Fruit fly (Drosophila melanogaster) whole organism, wandering third instar larva: ENCODE measurements around the gene CG5861.

Experiments
- Abd-B ChIP-seq: fragments of >200 bp; optimal IDR thresholded peaks from 2 replicates; lab custom pipeline; 2017; ENCODE audit warnings: missing biosample characterization, missing genetic modification characterization
- CG32264 ChIP-seq: fragments of 200-800 bp; sonication (Bioruptor generic); optimal IDR thresholded peaks from 2 replicates; lab custom pipeline; 2016; ENCODE audit warnings: missing biosample characterization, missing genetic modification characterization
- CG9705 ChIP-seq: fragments of 200-800 bp; sonication (Bioruptor generic); optimal IDR thresholded peaks from 2 replicates; lab custom pipeline; 2018; ENCODE audit warnings: missing biosample characterization, mild to moderate bottlenecking, missing genetic modification characterization
- CrebA ChIP-seq: fragments of 200-800 bp; sonication (Bioruptor generic); optimal IDR thresholded peaks from 2 replicates; lab custom pipeline; 2016; ENCODE audit warnings: missing biosample characterization, mild to moderate bottlenecking, missing genetic modification characterization, borderline replicate concordance
- Dfd ChIP-seq: fragments of >200 bp; optimal IDR thresholded peaks from 2 replicates; lab custom pipeline; 2017; ENCODE audit warnings: missing biosample characterization, missing genetic modification characterization
- Dif ChIP-seq: fragments of 200-275, 200-300 bp; sonication (Bioruptor generic); optimal IDR thresholded peaks from 2 replicates; lab custom pipeline; 2018; ENCODE audit warnings: missing biosample characterization, missing genetic modification characterization; ENCODE audit not compliant: partially characterized antibody
- GATAd ChIP-seq: sonication (Bioruptor generic); optimal IDR thresholded peaks from 2 replicates; lab custom pipeline; 2016; ENCODE audit warnings: missing biosample characterization, missing genetic modification characterization
- HLH106 ChIP-seq: fragments of 200-800 bp; optimal IDR thresholded peaks from 3 replicates; lab custom pipeline; 2019; ENCODE audit warnings: missing biosample characterization, mild to moderate bottlenecking, missing genetic modification characterization, moderate library complexity
- Hnf4 ChIP-seq: fragments of 200-800 bp; sonication (Bioruptor generic); optimal IDR thresholded peaks from 2 replicates; lab custom pipeline; 2016; ENCODE audit warnings: missing biosample characterization, mild to moderate bottlenecking, missing genetic modification characterization
- Hr78 ChIP-seq: fragments of >200 bp; optimal IDR thresholded peaks from 2 replicates; lab custom pipeline; 2017; ENCODE audit warnings: missing biosample characterization, missing genetic modification characterization
- Hr83 ChIP-seq: fragments of 200-300 bp; sonication (Bioruptor generic); optimal IDR thresholded peaks from 2 replicates; lab custom pipeline; 2016; ENCODE audit warnings: missing biosample characterization, mild to moderate bottlenecking, missing genetic modification characterization, moderate library complexity; ENCODE audit not compliant: poor library complexity, severe bottlenecking
- Jra ChIP-seq: sonication (Bioruptor generic); optimal IDR thresholded peaks from 2 replicates; lab custom pipeline; 2016; ENCODE audit warnings: missing biosample characterization, missing genetic modification characterization
- Mio ChIP-seq: sonication (Bioruptor generic); optimal IDR thresholded peaks from 2 replicates; lab custom pipeline; 2016; ENCODE audit warnings: missing biosample characterization, missing genetic modification characterization
- Myc ChIP-seq: fragments of >200 bp; optimal IDR thresholded peaks from 2 replicates; lab custom pipeline; 2017
- N ChIP-seq: fragments of >200 bp; optimal IDR thresholded peaks from 2 replicates; lab custom pipeline; 2018; ENCODE audit warnings: missing biosample characterization, missing external identifiers, missing genetic modification characterization
- OdsH ChIP-seq: fragments of 200-800 bp; sonication (Bioruptor generic); optimal IDR thresholded peaks from 2 replicates; lab custom pipeline; 2016; ENCODE audit warnings: missing biosample characterization, mild to moderate bottlenecking, missing genetic modification characterization
- Rel ChIP-seq, 2 experiments: fragments of 200-800 bp; sonication (Bioruptor generic) in 1 of 2; optimal IDR thresholded peaks; 2 replicates in 1 of 2; 3 replicates in 1 of 2; lab custom pipeline; 2016 to 2019; ENCODE audit warnings: mild to moderate bottlenecking in 2 of 2, missing biosample characterization in 2 of 2, missing genetic modification characterization in 2 of 2, moderate library complexity in 1 of 2
- Sp1 ChIP-seq: fragments of 200-800 bp; sonication (Bioruptor generic); optimal IDR thresholded peaks from 3 replicates; lab custom pipeline; 2019; ENCODE audit warnings: missing biosample characterization, mild to moderate bottlenecking, missing genetic modification characterization, moderate library complexity
- Vsx2 ChIP-seq: fragments of 200-300, 225-300 bp; sonication (Bioruptor generic); optimal IDR thresholded peaks from 2 replicates; lab custom pipeline; 2018; ENCODE audit warnings: missing biosample characterization, missing genetic modification characterization; ENCODE audit not compliant: partially characterized antibody
- br ChIP-seq: fragments of 200-800 bp; sonication (Bioruptor generic); optimal IDR thresholded peaks from 2 replicates; lab custom pipeline; 2016; ENCODE audit warnings: missing biosample characterization, missing genetic modification characterization
- brk ChIP-seq: fragments of 200-800 bp; sonication (Bioruptor generic); optimal IDR thresholded peaks from 2 replicates; lab custom pipeline; 2016; ENCODE audit warnings: missing biosample characterization, mild to moderate bottlenecking, missing genetic modification characterization
- dl ChIP-seq, 2 experiments: fragments of 175-275, 200-275 bp in 1 of 2; fragments of 200-275 bp in 1 of 2; sonication (Bioruptor generic); optimal IDR thresholded peaks; lab custom pipeline; 2018; ENCODE audit warnings: mild to moderate bottlenecking in 2 of 2, missing biosample characterization in 2 of 2, missing genetic modification characterization in 2 of 2, moderate library complexity in 2 of 2; ENCODE audit not compliant: partially characterized antibody in 2 of 2, insufficient read depth in 1 of 2
- dmrt93B ChIP-seq: fragments of 200-800 bp; sonication (Bioruptor generic); optimal IDR thresholded peaks from 2 replicates; lab custom pipeline; 2018; ENCODE audit warnings: missing biosample characterization, mild to moderate bottlenecking, missing genetic modification characterization
- dsf ChIP-seq: sonication (Bioruptor generic); optimal IDR thresholded peaks from 2 replicates; lab custom pipeline; 2016; ENCODE audit warnings: missing biosample characterization, missing genetic modification characterization, borderline replicate concordance
- ey ChIP-seq: fragments of 200-800 bp; sonication (Bioruptor generic); optimal IDR thresholded peaks from 2 replicates; lab custom pipeline; 2016; ENCODE audit warnings: missing biosample characterization, missing genetic modification characterization
- foxo ChIP-seq, 2 experiments: fragments of 200-800 bp; sonication (Bioruptor generic); optimal IDR thresholded peaks; 2 replicates in 1 of 2; 3 replicates in 1 of 2; lab custom pipeline; 2016 to 2017; ENCODE audit warnings: missing biosample characterization in 2 of 2, missing genetic modification characterization in 2 of 2
- fru ChIP-seq: fragments of 200-800 bp; sonication (Bioruptor generic); optimal IDR thresholded peaks from 3 replicates; lab custom pipeline; 2016; ENCODE audit warnings: missing biosample characterization, mild to moderate bottlenecking, missing genetic modification characterization
- h ChIP-seq: fragments of 200-800 bp; sonication (Bioruptor generic); optimal IDR thresholded peaks from 3 replicates; lab custom pipeline; 2016; ENCODE audit warnings: missing biosample characterization, mild to moderate bottlenecking, missing genetic modification characterization
- jim ChIP-seq: fragments of 175-275, 200-325 bp; sonication (Bioruptor generic); optimal IDR thresholded peaks from 2 replicates; lab custom pipeline; 2016; ENCODE audit warnings: missing biosample characterization, mild to moderate bottlenecking, missing genetic modification characterization
- lola ChIP-seq: fragments of >200 bp; optimal IDR thresholded peaks from 2 replicates; lab custom pipeline; 2017; ENCODE audit warnings: missing biosample characterization, missing genetic modification characterization
- pan ChIP-seq: fragments of >200 bp; optimal IDR thresholded peaks from 2 replicates; lab custom pipeline; 2017
- psq ChIP-seq: fragments of 200-800 bp; sonication (Bioruptor generic); optimal IDR thresholded peaks from 3 replicates; lab custom pipeline; 2017; ENCODE audit warnings: missing biosample characterization, mild to moderate bottlenecking, missing genetic modification characterization, moderate library complexity
- rgr ChIP-seq: fragments of 200-800 bp; sonication (Bioruptor generic); optimal IDR thresholded peaks from 3 replicates; lab custom pipeline; 2016; ENCODE audit warnings: missing biosample characterization, mild to moderate bottlenecking, missing genetic modification characterization
- sage ChIP-seq: fragments of 200-800 bp; sonication (Bioruptor generic); optimal IDR thresholded peaks from 2 replicates; lab custom pipeline; 2016; ENCODE audit warnings: missing biosample characterization, mild to moderate bottlenecking, missing genetic modification characterization
- sv ChIP-seq: fragments of 200-800 bp; sonication (Bioruptor generic); optimal IDR thresholded peaks from 3 replicates; lab custom pipeline; 2016; ENCODE audit warnings: missing biosample characterization, missing genetic modification characterization
- tai ChIP-seq: sonication (Bioruptor generic); optimal IDR thresholded peaks from 2 replicates; lab custom pipeline; 2016; ENCODE audit warnings: missing biosample characterization, missing genetic modification characterization
- usp ChIP-seq: fragments of >200 bp; optimal IDR thresholded peaks from 2 replicates; lab custom pipeline; 2017; ENCODE audit warnings: missing biosample characterization, missing genetic modification characterization
- woc ChIP-seq: sonication (Bioruptor generic); optimal IDR thresholded peaks from 2 replicates; lab custom pipeline; 2016; ENCODE audit warnings: missing biosample characterization, mild to moderate bottlenecking, missing genetic modification characterization

Gene CG5861

DNA sequence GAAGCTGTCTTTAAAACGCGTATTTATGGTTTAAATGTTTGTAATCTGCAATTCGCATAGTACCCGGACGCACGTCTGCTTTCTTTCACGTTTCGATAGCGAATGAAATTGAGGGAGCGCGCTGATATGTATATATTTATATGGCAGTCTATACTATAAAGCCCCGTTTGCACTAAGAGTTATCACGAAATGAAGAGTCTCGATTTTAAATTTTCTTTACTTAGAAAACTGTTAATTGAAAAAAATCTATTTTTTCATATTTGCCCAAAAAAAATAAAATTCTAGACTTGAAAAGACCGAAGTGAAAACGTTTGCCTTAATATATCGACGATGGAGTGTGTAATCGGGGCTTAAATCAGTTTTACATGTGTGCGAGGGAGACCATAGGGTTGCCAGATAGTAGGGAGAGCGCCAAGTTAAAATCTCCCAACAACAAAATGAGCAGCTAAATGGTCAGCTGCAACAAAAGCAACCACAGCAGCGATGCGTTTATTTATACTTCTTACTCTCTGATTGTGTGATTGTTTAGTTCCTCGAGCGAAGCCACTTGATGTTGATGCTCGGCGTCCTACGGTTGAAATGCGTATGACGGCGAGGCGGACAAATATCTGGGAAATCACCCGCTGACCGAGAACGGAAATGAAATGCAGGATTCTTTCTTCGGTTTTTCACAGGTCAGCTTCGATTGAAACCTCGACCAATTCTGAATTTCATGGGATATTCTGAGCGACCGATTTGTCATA, 18.6 kb upstream of the CG5861 start, which contains the start of gene cact:
Gene cact, minus strand, starts transcription at position 693 of the 743 bp plus-strand sequence.
- TF ChIP-seq Mio (GFP tag; lab: Kevin White, UChicago), result peak; percentile 74
- peak; percentile 91 for TF ChIP-seq HLH106 (tag; lab: Kevin White, UChicago)
- peak; percentile 62 for TF ChIP-seq GATAd (GFP tag; lab: Kevin White, UChicago)
- TF ChIP-seq h, result peak; percentile 97
- peak; percentile 66 for TF ChIP-seq Hr83
- TF ChIP-seq N (GFP tag; lab: Kevin White, UChicago), result peak; percentile 24
- TF ChIP-seq pan, result no peak
- TF ChIP-seq CG32264, result peak; percentile 76
- no peak for TF ChIP-seq Vsx2
- no peak for TF ChIP-seq Hr78 (GFP tag; lab: Kevin White, UChicago)
- TF ChIP-seq Rel (GFP tag; optimal IDR thresholded peaks at IDR 0.05; lab: Kevin White, UChicago), result peak; percentile 63
- TF ChIP-seq Rel (tag; optimal IDR thresholded peaks at IDR 0.05; lab: Kevin White, UChicago), result peak; percentile 97
- peak; percentile 94 for TF ChIP-seq Hnf4
- TF ChIP-seq dl (GFP tag; optimal IDR thresholded peaks at IDR 0.05; lab: Kevin White, UChicago; ENCODE audit: insufficient read depth in 1 of 2, partially characterized antibody in 2 of 2), result peak in 1 of 2 experiments; percentile 78
- peak; percentile 74 for TF ChIP-seq dsf (GFP tag; lab: Kevin White, UChicago)
- TF ChIP-seq foxo (GFP tag; optimal IDR thresholded peaks at IDR 0.05; lab: Kevin White, UChicago), result peak; percentile 79 to 96
- no peak for TF ChIP-seq Myc (lab: Kevin White, UChicago)
- TF ChIP-seq dmrt93B (GFP tag; lab: Kevin White, UChicago), result peak; percentile 82
- TF ChIP-seq lola, result no peak
- peak; percentile 94 for TF ChIP-seq brk (GFP tag; lab: Kevin White, UChicago)
- no peak for TF ChIP-seq Dfd
- TF ChIP-seq psq (GFP tag; lab: Kevin White, UChicago), result peak; percentile 88
- peak; percentile 92 for TF ChIP-seq sage (GFP tag; lab: Kevin White, UChicago)
- TF ChIP-seq Jra (GFP tag; lab: Kevin White, UChicago), result peak; percentile 84
- TF ChIP-seq fru (GFP tag; lab: Kevin White, UChicago), result peak; percentile 96
- peak; percentile 90 for TF ChIP-seq tai (GFP tag; lab: Kevin White, UChicago)
- peak; percentile 96 for TF ChIP-seq ey (GFP tag; lab: Kevin White, UChicago)
- TF ChIP-seq usp (GFP tag; lab: Kevin White, UChicago), result no peak
- no peak for TF ChIP-seq CrebA (GFP tag; lab: Kevin White, UChicago)
- TF ChIP-seq jim (GFP tag; lab: Kevin White, UChicago), result no peak
- TF ChIP-seq rgr (GFP tag; lab: Kevin White, UChicago), result peak; percentile 96
- TF ChIP-seq Dif (GFP tag; lab: Kevin White, UChicago), result peak; percentile 70
- TF ChIP-seq br (GFP tag; lab: Kevin White, UChicago), result peak; percentile 91
- peak; percentile 89 for TF ChIP-seq Sp1 (GFP tag; lab: Kevin White, UChicago)
- peak; percentile 90 for TF ChIP-seq sv
- no peak for TF ChIP-seq Abd-B (GFP tag; lab: Kevin White, UChicago)
- peak; percentile 94 for TF ChIP-seq OdsH
- peak; percentile 69 for TF ChIP-seq CG9705
- TF ChIP-seq woc (GFP tag; lab: Kevin White, UChicago), result peak; percentile 98
- TF ChIP-seq, all 38 proteins: peak for 28

DNA sequence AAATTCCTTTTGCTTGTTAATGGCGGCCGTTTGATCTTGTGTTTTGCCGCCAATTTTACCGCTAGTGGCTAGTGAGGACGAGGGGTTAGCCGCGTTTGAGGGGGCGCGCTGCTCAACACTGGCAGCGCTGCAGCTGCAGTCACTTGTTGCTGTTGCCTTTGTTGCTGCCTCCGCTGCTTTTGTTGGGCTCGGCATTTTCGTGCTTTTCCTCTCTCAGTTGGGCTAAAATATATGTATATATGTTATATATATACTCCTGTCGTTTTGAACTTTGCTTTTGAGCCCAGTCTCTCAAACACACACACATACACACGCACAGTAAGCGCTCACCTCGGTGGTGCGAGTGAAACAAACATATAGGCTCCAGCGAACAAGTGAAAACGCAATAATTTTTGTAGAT, 17.7 kb upstream of the CG5861 start:
- peak; percentile 28 for TF ChIP-seq rgr (GFP tag; lab: Kevin White, UChicago)
- TF ChIP-seq usp (GFP tag; lab: Kevin White, UChicago), result no peak
- TF ChIP-seq br (GFP tag; lab: Kevin White, UChicago), result no peak
- TF ChIP-seq foxo (GFP tag; optimal IDR thresholded peaks at IDR 0.05; lab: Kevin White, UChicago), result no peak
- no peak for TF ChIP-seq Hr78 (GFP tag; lab: Kevin White, UChicago)
- TF ChIP-seq woc (GFP tag; lab: Kevin White, UChicago), result no peak
- peak; percentile 7 for TF ChIP-seq brk (GFP tag; lab: Kevin White, UChicago)
- TF ChIP-seq lola, result no peak
- no peak for TF ChIP-seq OdsH
- TF ChIP-seq GATAd (GFP tag; lab: Kevin White, UChicago), result no peak
- no peak for TF ChIP-seq Hr83
- TF ChIP-seq N (GFP tag; lab: Kevin White, UChicago), result no peak
- no peak for TF ChIP-seq dsf (GFP tag; lab: Kevin White, UChicago)
- no peak for TF ChIP-seq psq (GFP tag; lab: Kevin White, UChicago)
- no peak for TF ChIP-seq CrebA (GFP tag; lab: Kevin White, UChicago)
- no peak for TF ChIP-seq pan
- no peak for TF ChIP-seq Myc (lab: Kevin White, UChicago)
- peak; percentile 74 for TF ChIP-seq sage (GFP tag; lab: Kevin White, UChicago)
- no peak for TF ChIP-seq dl (GFP tag; optimal IDR thresholded peaks at IDR 0.05; lab: Kevin White, UChicago; ENCODE audit: insufficient read depth in 1 of 2, partially characterized antibody in 2 of 2)
- TF ChIP-seq CG32264, result no peak
- no peak for TF ChIP-seq tai (GFP tag; lab: Kevin White, UChicago)
- no peak for TF ChIP-seq Rel (GFP tag; optimal IDR thresholded peaks at IDR 0.05; lab: Kevin White, UChicago)
- TF ChIP-seq Rel (tag; optimal IDR thresholded peaks at IDR 0.05; lab: Kevin White, UChicago), result peak; percentile 60
- TF ChIP-seq sv, result no peak
- TF ChIP-seq Abd-B (GFP tag; lab: Kevin White, UChicago), result no peak
- TF ChIP-seq dmrt93B (GFP tag; lab: Kevin White, UChicago), result no peak
- no peak for TF ChIP-seq jim (GFP tag; lab: Kevin White, UChicago)
- TF ChIP-seq Vsx2, result no peak
- TF ChIP-seq Mio (GFP tag; lab: Kevin White, UChicago), result no peak
- TF ChIP-seq CG9705, result no peak
- TF ChIP-seq Dif (GFP tag; lab: Kevin White, UChicago), result no peak
- TF ChIP-seq Hnf4, result peak; percentile 20
- TF ChIP-seq HLH106 (tag; lab: Kevin White, UChicago), result no peak
- TF ChIP-seq fru (GFP tag; lab: Kevin White, UChicago), result no peak
- TF ChIP-seq Jra (GFP tag; lab: Kevin White, UChicago), result no peak
- no peak for TF ChIP-seq h
- TF ChIP-seq, all 38 proteins: peak for 5
